Worm (Caenorhabditis elegans): ENCODE data around the gene F28C6.5.
A peak's percentile ranks its signal among the peaks of the same experiment; 100 is the strongest.

F28C6.5 gene

ce11 chrII:8621883-8622282, 22.6 kb downstream of the F28C6.5 start, which contains the start of gene T22C8.3:
Gene T22C8.3, minus strand, starts transcription at chrII:8621983.
- TF ChIP-seq klf-2 (GFP tag; conservative IDR thresholded peaks at IDR 0.05) (no peak), flt-1 (GFP tag; IDR thresholded peaks at IDR 0.05) (no peak), cog-1 (tag; optimal IDR thresholded peaks at IDR 0.05) (no peak), T22C8.4 (GFP tag; IDR thresholded peaks at IDR 0.05) (no peak), med-1 (GFP tag; optimal IDR thresholded peaks at IDR 0.05; ENCODE audit: insufficient read depth) (no peak), tab-1 (GFP tag; IDR thresholded peaks at IDR 0.05) (no peak), ztf-29 (GFP tag; IDR thresholded peaks at IDR 0.05) (no peak), ztf-23 (GFP tag; IDR thresholded peaks at IDR 0.05) (no peak), ref-1 (GFP tag; conservative IDR thresholded peaks at IDR 0.05) (no peak)

- no peak for TF ChIP-seq flt-1 (GFP tag; IDR thresholded peaks at IDR 0.05)
Measured at ce11 chrII:8623396-8623795, 24.1 kb downstream of the F28C6.5 start, which contains the start of gene T22C8.4. Gene T22C8.4, minus strand, starts transcription at chrII:8623496.

ce11 chrII:8625163-8625562, 25.8 kb downstream of the F28C6.5 start, which contains the start of gene sptf-2:
Gene sptf-2, plus strand, starts transcription at chrII:8625459.
- TF ChIP-seq klf-2 (GFP tag; conservative IDR thresholded peaks at IDR 0.05), result no peak
- no peak for TF ChIP-seq med-1 (GFP tag; optimal IDR thresholded peaks at IDR 0.05; ENCODE audit: insufficient read depth)
- TF ChIP-seq T22C8.4 (GFP tag; IDR thresholded peaks at IDR 0.05), result no peak
- TF ChIP-seq tab-1 (GFP tag; IDR thresholded peaks at IDR 0.05), result no peak
- no peak for TF ChIP-seq flt-1 (GFP tag; IDR thresholded peaks at IDR 0.05)
- TF ChIP-seq ztf-23 (GFP tag; IDR thresholded peaks at IDR 0.05), result no peak
- TF ChIP-seq ref-1 (GFP tag; conservative IDR thresholded peaks at IDR 0.05), result no peak
- TF ChIP-seq ztf-29 (GFP tag; IDR thresholded peaks at IDR 0.05), result no peak
- no peak for TF ChIP-seq cog-1 (tag; optimal IDR thresholded peaks at IDR 0.05)

- TF ChIP-seq flt-1 (GFP tag; IDR thresholded peaks at IDR 0.05) (no peak), tab-1 (GFP tag; IDR thresholded peaks at IDR 0.05) (no peak), cog-1 (tag; optimal IDR thresholded peaks at IDR 0.05) (no peak), med-1 (GFP tag; optimal IDR thresholded peaks at IDR 0.05; ENCODE audit: insufficient read depth) (no peak), T22C8.4 (GFP tag; IDR thresholded peaks at IDR 0.05) (no peak), ztf-23 (GFP tag; IDR thresholded peaks at IDR 0.05) (no peak), ref-1 (GFP tag; conservative IDR thresholded peaks at IDR 0.05) (no peak), ztf-29 (GFP tag; IDR thresholded peaks at IDR 0.05) (no peak)
Measured at ce11 chrII:8626598-8626997, 27.3 kb downstream of the F28C6.5 start.

- TF ChIP-seq med-1 (GFP tag; optimal IDR thresholded peaks at IDR 0.05; ENCODE audit: insufficient read depth) (no peak), ztf-23 (GFP tag; IDR thresholded peaks at IDR 0.05) (no peak), flt-1 (GFP tag; IDR thresholded peaks at IDR 0.05) (no peak), T22C8.4 (GFP tag; IDR thresholded peaks at IDR 0.05) (no peak), klf-2 (GFP tag; conservative IDR thresholded peaks at IDR 0.05) (no peak), ztf-29 (GFP tag; IDR thresholded peaks at IDR 0.05) (no peak), tab-1 (GFP tag; IDR thresholded peaks at IDR 0.05) (no peak), cog-1 (tag; optimal IDR thresholded peaks at IDR 0.05) (no peak), ref-1 (GFP tag; conservative IDR thresholded peaks at IDR 0.05) (no peak)
Measured at ce11 chrII:8627907-8628306, 28.6 kb downstream of the F28C6.5 start.

ce11 chrII:8630088-8630487, 30.8 kb downstream of the F28C6.5 start, which contains the start of gene T22C8.6:
Gene T22C8.6, minus strand, starts transcription at chrII:8630281.
- no peak for TF ChIP-seq ztf-23 (GFP tag; IDR thresholded peaks at IDR 0.05)
- no peak for TF ChIP-seq flt-1 (GFP tag; IDR thresholded peaks at IDR 0.05)
- no peak for TF ChIP-seq ref-1 (GFP tag; conservative IDR thresholded peaks at IDR 0.05)
- no peak for TF ChIP-seq klf-2 (GFP tag; conservative IDR thresholded peaks at IDR 0.05)
- no peak for TF ChIP-seq T22C8.4 (GFP tag; IDR thresholded peaks at IDR 0.05)
- no peak for TF ChIP-seq tab-1 (GFP tag; IDR thresholded peaks at IDR 0.05)
- no peak for TF ChIP-seq med-1 (GFP tag; optimal IDR thresholded peaks at IDR 0.05; ENCODE audit: insufficient read depth)

ce11 chrII:8631766-8632165, 32.5 kb downstream of the F28C6.5 start:
- TF ChIP-seq tab-1 (GFP tag; IDR thresholded peaks at IDR 0.05) (no peak), ref-1 (GFP tag; conservative IDR thresholded peaks at IDR 0.05) (no peak), flt-1 (GFP tag; IDR thresholded peaks at IDR 0.05) (no peak), T22C8.4 (GFP tag; IDR thresholded peaks at IDR 0.05) (no peak), ztf-23 (GFP tag; IDR thresholded peaks at IDR 0.05) (no peak), cog-1 (tag; optimal IDR thresholded peaks at IDR 0.05) (no peak), ztf-29 (GFP tag; IDR thresholded peaks at IDR 0.05) (no peak)

ce11 chrII:8634386-8634785, 35.1 kb downstream of the F28C6.5 start, which contains the start of gene cutl-12:
Gene cutl-12, minus strand, starts transcription at chrII:8634486.
- TF ChIP-seq med-1 (GFP tag; optimal IDR thresholded peaks at IDR 0.05; ENCODE audit: insufficient read depth), result no peak
- TF ChIP-seq ref-1 (GFP tag; conservative IDR thresholded peaks at IDR 0.05), result no peak
- TF ChIP-seq flt-1 (GFP tag; IDR thresholded peaks at IDR 0.05), result no peak
- no peak for TF ChIP-seq ztf-23 (GFP tag; IDR thresholded peaks at IDR 0.05)
- no peak for TF ChIP-seq cog-1 (tag; optimal IDR thresholded peaks at IDR 0.05)
- TF ChIP-seq klf-2 (GFP tag; conservative IDR thresholded peaks at IDR 0.05), result no peak
- TF ChIP-seq ztf-29 (GFP tag; IDR thresholded peaks at IDR 0.05), result no peak
- no peak for TF ChIP-seq tab-1 (GFP tag; IDR thresholded peaks at IDR 0.05)
- no peak for TF ChIP-seq T22C8.4 (GFP tag; IDR thresholded peaks at IDR 0.05)

- TF ChIP-seq flt-1 (GFP tag; IDR thresholded peaks at IDR 0.05) (no peak), ztf-29 (GFP tag; IDR thresholded peaks at IDR 0.05) (no peak), cog-1 (tag; optimal IDR thresholded peaks at IDR 0.05) (no peak), ref-1 (GFP tag; conservative IDR thresholded peaks at IDR 0.05) (no peak), klf-2 (GFP tag; conservative IDR thresholded peaks at IDR 0.05) (no peak), ztf-23 (GFP tag; IDR thresholded peaks at IDR 0.05) (no peak), T22C8.4 (GFP tag; IDR thresholded peaks at IDR 0.05) (no peak), tab-1 (GFP tag; IDR thresholded peaks at IDR 0.05) (no peak), med-1 (GFP tag; optimal IDR thresholded peaks at IDR 0.05; ENCODE audit: insufficient read depth) (no peak)
Measured at ce11 chrII:8637615-8638014, 38.3 kb downstream of the F28C6.5 start, which contains the start of gene vab-9. Gene vab-9, minus strand, starts transcription at chrII:8637715.

ce11 chrII:8639553-8639952, 40.2 kb downstream of the F28C6.5 start:
- no peak for TF ChIP-seq flt-1 (GFP tag; IDR thresholded peaks at IDR 0.05)
- no peak for TF ChIP-seq ztf-29 (GFP tag; IDR thresholded peaks at IDR 0.05)
- no peak for TF ChIP-seq ref-1 (GFP tag; conservative IDR thresholded peaks at IDR 0.05)
- no peak for TF ChIP-seq klf-2 (GFP tag; conservative IDR thresholded peaks at IDR 0.05)
- 0 out of 2 replicates have a peak, but pooled peaks have one; percentile 20 for TF ChIP-seq ztf-23 (GFP tag; IDR thresholded peaks at IDR 0.05)
- TF ChIP-seq tab-1 (GFP tag; IDR thresholded peaks at IDR 0.05), result no peak

All from whole organism, midembryonic.